Worm (Caenorhabditis elegans) whole organism, midembryonic: ENCODE data around the gene Y47D3A.20.

Experiments
- cog-1 ChIP-seq: sonication (generic microtip); optimal IDR thresholded peaks from 2 replicates; lab custom pipeline; 2016; ENCODE audit warnings: missing genetic modification characterization, missing compliant biosample characterization
- med-1 ChIP-seq: sonication (generic microtip); optimal IDR thresholded peaks from 2 replicates; lab custom pipeline; 2017; ENCODE audit warnings: missing genetic modification characterization, mild to moderate bottlenecking, missing compliant biosample characterization, antibody characterized with exemption, missing genetic modification reagents; ENCODE audit not compliant: insufficient read depth
- tab-1 ChIP-seq: fragments of 200-800 bp; sonication (Bioruptor generic); IDR thresholded peaks from 2 replicates; pipeline ENCODE4 v1.3.6; 2022; ENCODE audit warnings: missing genetic modification characterization, missing compliant biosample characterization
- ztf-23 ChIP-seq: fragments of 200-800 bp; sonication (Bioruptor generic); IDR thresholded peaks from 2 replicates; pipeline ENCODE4 v1.3.6; 2022; ENCODE audit warnings: missing genetic modification reagents, missing genetic modification characterization, missing compliant biosample characterization

ce11 chrIII:11251718-11252441 lies 23.0 kb upstream of the Y47D3A.20 start, which contains the start of gene Y47D3A.32:
- TF ChIP-seq ztf-23 (GFP tag; lab: Robert Waterston, UW) = no peak
- TF ChIP-seq med-1 (GFP tag; lab: Kevin White, UChicago) = no peak
- no peak for TF ChIP-seq cog-1 (tag; lab: Kevin White, UChicago)
- no peak for TF ChIP-seq tab-1 (GFP tag; lab: Robert Waterston, UW)
